Fruit fly (Drosophila melanogaster): ENCODE data around the gene CG10588.

CG10588 gene

dm6 chr3L:21009405-21010120 lies 52.8 kb downstream of the CG10588 start (continued):
- TF ChIP-seq sens (GFP tag) (peak; percentile 94), inv (GFP tag; IDR thresholded peaks at IDR 0.05; ENCODE audit: partially characterized antibody) (no peak), twi (tag; optimal IDR thresholded peaks at IDR 0.05) (no peak), gro (GFP tag; optimal IDR thresholded peaks at IDR 0.05) (peak; percentile 18), CG3281 (GFP tag; optimal IDR thresholded peaks at IDR 0.05) (peak; percentile 43), sqz (GFP tag; optimal IDR thresholded peaks at IDR 0.05) (peak; percentile 56), zen (tag; optimal IDR thresholded peaks at IDR 0.05) (no peak), CG1832 (GFP tag; optimal IDR thresholded peaks at IDR 0.05) (no peak), CG7556 (GFP tag; optimal IDR thresholded peaks at IDR 0.05) (peak; percentile 46), Stat92E (GFP tag; optimal IDR thresholded peaks at IDR 0.05) (no peak), prd (optimal IDR thresholded peaks at IDR 0.05) (no peak), prd (GFP tag; IDR thresholded peaks at IDR 0.05) (peak; percentile 73; the same call in 2 of the 3 replicates), Fer3 (tag; optimal IDR thresholded peaks at IDR 0.05) (peak; percentile 32), ems (GFP tag; optimal IDR thresholded peaks at IDR 0.05) (peak; percentile 30), CG34422 (GFP tag; IDR thresholded peaks at IDR 0.05) (peak; percentile 61), CG1602 (GFP tag; optimal IDR thresholded peaks at IDR 0.05) (no peak), Usf (GFP tag; optimal IDR thresholded peaks at IDR 0.05) (no peak), CG13894 (tag; optimal IDR thresholded peaks at IDR 0.05) (peak; percentile 32), ftz-f1 (GFP tag; optimal IDR thresholded peaks at IDR 0.05) (no peak), jing (GFP tag; optimal IDR thresholded peaks at IDR 0.05) (no peak), TFAM (GFP tag; optimal IDR thresholded peaks at IDR 0.05) (no peak), run (tag; optimal IDR thresholded peaks at IDR 0.05) (no peak), Oaz (GFP tag; IDR thresholded peaks at IDR 0.05) (no peak), schlank (tag; optimal IDR thresholded peaks at IDR 0.05) (no peak), ranshi (GFP tag; IDR thresholded peaks at IDR 0.05) (peak; percentile 59; the same call in 1 of the 2 replicates), Eip74EF (GFP tag; optimal IDR thresholded peaks at IDR 0.05) (no peak), emc (GFP tag; optimal IDR thresholded peaks at IDR 0.05) (no peak), BtbVII (GFP tag; optimal IDR thresholded peaks at IDR 0.05) (no peak), CG10366 (GFP tag; IDR thresholded peaks at IDR 0.05) (peak; percentile 69), Awh (GFP tag; IDR thresholded peaks at IDR 0.05) (peak; percentile 70), CG10209 (GFP tag; optimal IDR thresholded peaks at IDR 0.05) (peak; percentile 18), CG1024 (GFP tag; IDR thresholded peaks at IDR 0.05) (no peak), C15 (GFP tag; IDR thresholded peaks at IDR 0.05) (no peak), dmrt11E (tag; optimal IDR thresholded peaks at IDR 0.05) (peak; percentile 16), seq (GFP tag; IDR thresholded peaks at IDR 0.05) (peak; percentile 66; the same call in 1 of the 2 replicates), unc-4 (GFP tag; IDR thresholded peaks at IDR 0.05; ENCODE audit: partially characterized antibody) (no peak), HLH4C (GFP tag; IDR thresholded peaks at IDR 0.05; ENCODE audit: partially characterized antibody) (no peak), kay (GFP tag; optimal IDR thresholded peaks at IDR 0.05) (no peak), en (GFP tag; optimal IDR thresholded peaks at IDR 0.05) (no peak), NC2α (GFP tag; optimal IDR thresholded peaks at IDR 0.05) (no peak), croc (GFP tag; conservative IDR thresholded peaks at IDR 0.05) (no peak), CG9932 (GFP tag; IDR thresholded peaks at IDR 0.05) (no peak; the same call in 1 of the 2 replicates), nmo (GFP tag; optimal IDR thresholded peaks at IDR 0.05) (peak; percentile 3), zf30C (GFP tag; optimal IDR thresholded peaks at IDR 0.05) (no peak), Camta (GFP tag; optimal IDR thresholded peaks at IDR 0.05) (no peak), Scr (GFP tag; IDR thresholded peaks at IDR 0.05; ENCODE audit: partially characterized antibody) (0 out of 2 replicates have a peak, but pooled peaks have one; percentile 16), ssp (GFP tag; IDR thresholded peaks at IDR 0.05) (no peak), tgo (GFP tag; IDR thresholded peaks at IDR 0.05) (peak; percentile 70), gt (GFP tag; IDR thresholded peaks at IDR 0.05) (no peak), pb (GFP tag; optimal IDR thresholded peaks at IDR 0.05) (no peak)

Measured in whole organism, embryonic.